Fruit fly (Drosophila melanogaster) whole organism, embryonic: ENCODE data around the gene CG42449.

Experiments used
- CG10565 ChIP-seq: fragments of 200-800 bp; sonication (Bioruptor generic); optimal IDR thresholded peaks from 3 replicates; lab custom pipeline; 2016; ENCODE audit warnings: missing biosample characterization, mild to moderate bottlenecking, missing genetic modification characterization
- CG13624 ChIP-seq: fragments of 200-800 bp; sonication (Bioruptor generic); optimal IDR thresholded peaks from 2 replicates; lab custom pipeline; 2016; ENCODE audit warnings: missing biosample characterization, missing genetic modification characterization
- CG13894 ChIP-seq: fragments of 200-800 bp; sonication (Bioruptor generic); optimal IDR thresholded peaks from 3 replicates; lab custom pipeline; 2018; ENCODE audit warnings: missing biosample characterization, mild to moderate bottlenecking, missing genetic modification characterization, moderate library complexity
- CG14965 ChIP-seq: fragments of 200-800 bp; sonication (Bioruptor generic); optimal IDR thresholded peaks from 2 replicates; lab custom pipeline; 2016; ENCODE audit warnings: missing biosample characterization, missing genetic modification characterization, borderline replicate concordance
- CG15269 ChIP-seq: fragments of 200-800 bp; sonication (Bioruptor generic); optimal IDR thresholded peaks from 2 replicates; lab custom pipeline; 2018; ENCODE audit warnings: missing biosample characterization, mild to moderate bottlenecking, missing genetic modification characterization, moderate library complexity
- CG1603 ChIP-seq: fragments of 200-800 bp; sonication (Bioruptor generic); optimal IDR thresholded peaks from 2 replicates; lab custom pipeline; 2019; ENCODE audit warnings: missing biosample characterization, mild to moderate bottlenecking, missing genetic modification characterization, moderate library complexity
- CG16813 ChIP-seq: fragments of 200-800 bp; sonication (Bioruptor generic); IDR thresholded peaks from 3 replicates; pipeline ENCODE4 v1.3.6; 2022; ENCODE audit warnings: missing biosample characterization, missing genetic modification characterization; ENCODE audit not compliant: partially characterized antibody
- CG17361 ChIP-seq: fragments of 200-800 bp; sonication (Bioruptor generic); IDR thresholded peaks from 3 replicates; pipeline ENCODE4 v1.3.6; 2022; ENCODE audit warnings: missing biosample characterization, missing genetic modification characterization
- CG17912 ChIP-seq: fragments of 200-800 bp; sonication (Bioruptor generic); optimal IDR thresholded peaks from 2 replicates; lab custom pipeline; 2018; ENCODE audit warnings: missing biosample characterization, mild to moderate bottlenecking, missing genetic modification characterization
- CG18764 ChIP-seq: fragments of 200-800 bp; sonication (Bioruptor generic); optimal IDR thresholded peaks from 3 replicates; lab custom pipeline; 2016; ENCODE audit warnings: missing biosample characterization, missing genetic modification characterization
- CG2116 ChIP-seq: fragments of 200-800 bp; sonication (Bioruptor generic); optimal IDR thresholded peaks from 3 replicates; lab custom pipeline; 2018; ENCODE audit warnings: missing biosample characterization, mild to moderate bottlenecking, missing genetic modification characterization
- CG2875 ChIP-seq: fragments of 200-800 bp; sonication (Bioruptor generic); optimal IDR thresholded peaks from 2 replicates; lab custom pipeline; 2017; ENCODE audit warnings: missing biosample characterization, mild to moderate bottlenecking, missing genetic modification characterization, missing genetic modification reagents
- CG3407 ChIP-seq: fragments of 200-800 bp; sonication (Bioruptor generic); optimal IDR thresholded peaks from 2 replicates; lab custom pipeline; 2018; ENCODE audit warnings: missing biosample characterization, mild to moderate bottlenecking, missing genetic modification characterization
- CG34422 ChIP-seq: fragments of 200-800 bp; sonication (Bioruptor generic); IDR thresholded peaks from 3 replicates; pipeline ENCODE4 v1.3.6; 2022; ENCODE audit warnings: missing biosample characterization, missing genetic modification characterization
- CG6854 ChIP-seq: fragments of 200-800 bp; sonication (Bioruptor generic); optimal IDR thresholded peaks from 3 replicates; lab custom pipeline; 2017; ENCODE audit warnings: missing biosample characterization, mild to moderate bottlenecking, missing genetic modification characterization
- CG7372 ChIP-seq: fragments of 200-800 bp; sonication (Bioruptor generic); IDR thresholded peaks from 2 replicates; pipeline ENCODE4 v1.3.6; 2022; ENCODE audit warnings: missing biosample characterization, missing genetic modification characterization
- CG8924 ChIP-seq: fragments of 200-800 bp; optimal IDR thresholded peaks from 3 replicates; lab custom pipeline; 2019; ENCODE audit warnings: missing biosample characterization, mild to moderate bottlenecking, missing genetic modification characterization, moderate library complexity
- CG9609 ChIP-seq: fragments of 200-800 bp; sonication (Bioruptor generic); optimal IDR thresholded peaks from 3 replicates; lab custom pipeline; 2016; ENCODE audit warnings: missing biosample characterization, missing genetic modification characterization
- CG9876 ChIP-seq: fragments of 200-800 bp; sonication (Bioruptor generic); optimal IDR thresholded peaks from 2 replicates; lab custom pipeline; 2016; ENCODE audit warnings: missing biosample characterization, missing genetic modification characterization
- D ChIP-seq, 2 experiments: fragments of 200-800 bp in 1 of 2; fragments of >200 bp in 1 of 2; sonication (Bioruptor generic) in 1 of 2; optimal IDR thresholded peaks; 2 replicates in 1 of 2; 3 replicates in 1 of 2; lab custom pipeline; 2017; ENCODE audit warnings: mild to moderate bottlenecking in 1 of 2, missing biosample characterization in 1 of 2, missing genetic modification characterization in 1 of 2, missing genetic modification reagents in 1 of 2
- Dp ChIP-seq: fragments of 200-800 bp; sonication (Bioruptor generic); optimal IDR thresholded peaks from 2 replicates; lab custom pipeline; 2018; ENCODE audit warnings: missing biosample characterization, mild to moderate bottlenecking, missing genetic modification characterization, moderate library complexity
- E2f1 ChIP-seq: fragments of 200-800 bp; sonication (Bioruptor generic); IDR thresholded peaks from 2 replicates; pipeline ENCODE4 v1.3.6; 2022; ENCODE audit warnings: missing biosample characterization, missing genetic modification characterization
- ERR ChIP-seq: fragments of 200-800 bp; sonication (Bioruptor generic); optimal IDR thresholded peaks from 2 replicates; lab custom pipeline; 2016; ENCODE audit warnings: missing biosample characterization, missing genetic modification characterization
- GATAe ChIP-seq: fragments of 200-800 bp; sonication (Bioruptor generic); conservative IDR thresholded peaks from 2 replicates; pipeline ENCODE4 v1.3.6; 2022; ENCODE audit warnings: missing biosample characterization, missing genetic modification characterization
- H2.0 ChIP-seq: fragments of 200-800 bp; sonication (Bioruptor generic); IDR thresholded peaks from 2 replicates; pipeline ENCODE4 v1.3.6; 2022; ENCODE audit warnings: missing biosample characterization, missing genetic modification characterization
- Hmx ChIP-seq: fragments of 200-800 bp; sonication (Bioruptor generic); optimal IDR thresholded peaks from 2 replicates; lab custom pipeline; 2016; ENCODE audit warnings: missing biosample characterization, missing genetic modification characterization
- Hr3 ChIP-seq: fragments of 200-800 bp; sonication (Bioruptor generic); optimal IDR thresholded peaks from 3 replicates; lab custom pipeline; 2016; ENCODE audit warnings: missing biosample characterization, missing genetic modification characterization
- Kr ChIP-seq: fragments of 200-800 bp; sonication (Bioruptor generic); optimal IDR thresholded peaks from 2 replicates; lab custom pipeline; 2017; ENCODE audit warnings: missing biosample characterization, mild to moderate bottlenecking, missing genetic modification characterization
- Lpt ChIP-seq: fragments of >200 bp; optimal IDR thresholded peaks from 2 replicates; lab custom pipeline; 2018; ENCODE audit warnings: missing biosample characterization, missing genetic modification characterization
- Max ChIP-seq: fragments of 200-800 bp; sonication (Bioruptor generic); optimal IDR thresholded peaks from 2 replicates; lab custom pipeline; 2016; ENCODE audit warnings: missing biosample characterization, mild to moderate bottlenecking, missing genetic modification characterization
- Med ChIP-seq: fragments of 200-800 bp; sonication (Bioruptor generic); peaks from one replicate; lab custom pipeline; 2016; ENCODE audit warnings: missing biosample characterization, missing genetic modification characterization, mild to moderate bottlenecking, inconsistent platforms, moderate library complexity
- Meics ChIP-seq: fragments of 200-800 bp; sonication (Bioruptor generic); optimal IDR thresholded peaks from 2 replicates; lab custom pipeline; 2017; ENCODE audit warnings: missing biosample characterization, mild to moderate bottlenecking, missing genetic modification characterization
- NFAT ChIP-seq: fragments of 200-800 bp; sonication (Bioruptor generic); IDR thresholded peaks from 2 replicates; pipeline ENCODE4 v1.3.6; 2022; ENCODE audit warnings: missing biosample characterization, missing genetic modification characterization
- Neu2 ChIP-seq: fragments of 200-800 bp; sonication (Bioruptor generic); optimal IDR thresholded peaks from 3 replicates; lab custom pipeline; 2016; ENCODE audit warnings: missing biosample characterization, missing genetic modification characterization, borderline replicate concordance
- Oaz ChIP-seq: fragments of 200-800 bp; sonication (Bioruptor generic); IDR thresholded peaks from 2 replicates; pipeline ENCODE4 v1.3.6; 2022; ENCODE audit warnings: missing biosample characterization, missing genetic modification characterization
- Oli ChIP-seq: fragments of 200-800 bp; sonication (Bioruptor generic); optimal IDR thresholded peaks from 2 replicates; lab custom pipeline; 2018; ENCODE audit warnings: missing biosample characterization, mild to moderate bottlenecking, missing genetic modification characterization, moderate library complexity
- Pdp1 ChIP-seq, 2 experiments: fragments of 200-800 bp; sonication (Bioruptor generic); optimal IDR thresholded peaks; 3 replicates each; lab custom pipeline; 2016; ENCODE audit warnings: missing biosample characterization in 2 of 2, missing genetic modification characterization in 2 of 2, mild to moderate bottlenecking in 1 of 2, moderate library complexity in 1 of 2
- Ssrp ChIP-seq: fragments of 200-800 bp; sonication (Bioruptor generic); optimal IDR thresholded peaks from 2 replicates; lab custom pipeline; 2018; ENCODE audit warnings: missing biosample characterization, mild to moderate bottlenecking, missing genetic modification characterization, moderate library complexity
- Taf1 ChIP-seq: fragments of 200-800 bp; sonication (Bioruptor generic); IDR thresholded peaks from 2 replicates; pipeline ENCODE4 v1.3.6; 2022; ENCODE audit warnings: missing biosample characterization, missing genetic modification characterization
- YL-1 ChIP-seq: fragments of 200-800 bp; sonication (Bioruptor generic); optimal IDR thresholded peaks from 3 replicates; lab custom pipeline; 2017; ENCODE audit warnings: missing biosample characterization, mild to moderate bottlenecking, missing genetic modification characterization
- chn ChIP-seq: fragments of 200-800 bp; sonication (Bioruptor generic); optimal IDR thresholded peaks from 2 replicates; lab custom pipeline; 2016; ENCODE audit warnings: missing biosample characterization, missing genetic modification characterization
- dimm ChIP-seq: fragments of 200-800 bp; sonication (Bioruptor generic); IDR thresholded peaks from 2 replicates; pipeline ENCODE4 v1.3.6; 2022; ENCODE audit warnings: missing biosample characterization, missing genetic modification characterization
- fd64A ChIP-seq: fragments of 200-800 bp; sonication (Bioruptor generic); optimal IDR thresholded peaks from 3 replicates; lab custom pipeline; 2018; ENCODE audit warnings: missing biosample characterization, mild to moderate bottlenecking, missing genetic modification characterization
- ken ChIP-seq: fragments of 200-800 bp; sonication (Bioruptor generic); IDR thresholded peaks from 3 replicates; pipeline ENCODE4 v1.3.6; 2022; ENCODE audit warnings: missing biosample characterization, missing genetic modification characterization
- ranshi ChIP-seq: fragments of 200-800 bp; sonication (Bioruptor generic); IDR thresholded peaks from 2 replicates; pipeline ENCODE4 v1.3.6; 2022; ENCODE audit warnings: missing biosample characterization, missing genetic modification characterization
- rib ChIP-seq: fragments of 200-800 bp; sonication (Bioruptor generic); IDR thresholded peaks from 2 replicates; pipeline ENCODE4 v1.3.6; 2022; ENCODE audit warnings: missing biosample characterization, missing genetic modification characterization
- salm ChIP-seq: fragments of 200-800 bp; sonication (Bioruptor generic); optimal IDR thresholded peaks from 2 replicates; lab custom pipeline; 2018; ENCODE audit warnings: missing biosample characterization, mild to moderate bottlenecking, missing genetic modification characterization
- sim ChIP-seq: fragments of 200-800 bp; sonication (Bioruptor generic); IDR thresholded peaks from 2 replicates; pipeline ENCODE4 v1.3.6; 2022; ENCODE audit warnings: missing biosample characterization, missing genetic modification characterization
- tx ChIP-seq: fragments of 200-800 bp; sonication (Bioruptor generic); optimal IDR thresholded peaks from 2 replicates; lab custom pipeline; 2016; ENCODE audit warnings: missing biosample characterization, missing genetic modification characterization

The CG42449 gene

dm6 chrX:5689417-5690215 lies 6.6 kb downstream of the CG42449 start, which contains the start of the genes PGAP1 and cv (continued):
- TF ChIP-seq GATAe (no peak), dimm (GFP tag; lab: Robert Waterston, UW) (no peak), tx (GFP tag; lab: Kevin White, UChicago) (no peak), Med (peak; percentile 76), CG16813 (GFP tag; lab: Robert Waterston, UW) (peak; percentile 71), CG6854 (GFP tag; lab: Kevin White, UChicago) (no peak), CG3407 (GFP tag; lab: Kevin White, UChicago) (no peak), H2.0 (GFP tag; lab: Robert Waterston, UW) (no peak), CG13624 (GFP tag; lab: Kevin White, UChicago) (no peak), CG1603 (tag; lab: Kevin White, UChicago) (no peak), CG13894 (peak; percentile 89), E2f1 (GFP tag; lab: Robert Waterston, UW) (no peak), CG17912 (GFP tag; lab: Kevin White, UChicago) (no peak), Max (no peak), Hr3 (peak; percentile 19), CG17361 (peak; percentile 73; the same call in 2 of the 3 replicates), CG10565 (GFP tag; lab: Kevin White, UChicago) (no peak), chn (GFP tag; lab: Kevin White, UChicago) (no peak), rib (GFP tag; lab: Robert Waterston, UW) (no peak), Oli (tag; lab: Kevin White, UChicago) (no peak), CG9609 (GFP tag; lab: Kevin White, UChicago) (no peak), sim (GFP tag; lab: Robert Waterston, UW) (no peak), ranshi (GFP tag; lab: Robert Waterston, UW) (no peak), NFAT (GFP tag; lab: Robert Waterston, UW) (no peak; the same call in 1 of the 2 replicates), CG9876 (GFP tag; lab: Kevin White, UChicago) (no peak), salm (no peak), CG2116 (GFP tag; lab: Kevin White, UChicago) (peak; percentile 61), CG2875 (GFP tag; lab: Kevin White, UChicago) (no peak), Hmx (no peak), CG8924 (tag; lab: Kevin White, UChicago) (no peak), ken (GFP tag; lab: Robert Waterston, UW) (no peak), Lpt (GFP tag; lab: Kevin White, UChicago) (no peak), CG14965 (GFP tag; lab: Kevin White, UChicago) (no peak), CG18764 (GFP tag; lab: Kevin White, UChicago) (no peak), Taf1 (GFP tag; lab: Robert Waterston, UW) (no peak), Kr (no peak), ERR (no peak), Pdp1 (GFP tag; optimal IDR thresholded peaks at IDR 0.05; lab: Kevin White, UChicago) (peak; percentile 10 to 38), Oaz (GFP tag; lab: Robert Waterston, UW) (no peak), YL-1 (GFP tag; lab: Kevin White, UChicago) (no peak), Ssrp (tag; lab: Kevin White, UChicago) (no peak), Neu2 (no peak), Dp (GFP tag; lab: Kevin White, UChicago) (peak; percentile 15), Meics (GFP tag; lab: Kevin White, UChicago) (peak; percentile 30), CG15269 (tag; lab: Kevin White, UChicago) (no peak), D (optimal IDR thresholded peaks at IDR 0.05; lab: Kevin White, UChicago) (no peak), D (GFP tag; optimal IDR thresholded peaks at IDR 0.05; lab: Kevin White, UChicago) (no peak), CG34422 (GFP tag; lab: Robert Waterston, UW) (peak; percentile 12; the same call in 1 of the 3 replicates), fd64A (GFP tag; lab: Kevin White, UChicago) (no peak), CG7372 (GFP tag; lab: Robert Waterston, UW) (no peak)
